Worm (Caenorhabditis elegans): ENCODE results near the gene lbp-4.

ce11 chrV:7864663-7865062 is 44.3 kb downstream of the lbp-4 start, which contains the start of gene C37C3.11:
- TF ChIP-seq flt-1 (GFP tag; IDR thresholded peaks at IDR 0.05) (no peak), cog-1 (tag; optimal IDR thresholded peaks at IDR 0.05) (no peak), tab-1 (GFP tag; IDR thresholded peaks at IDR 0.05) (no peak), ztf-23 (GFP tag; IDR thresholded peaks at IDR 0.05) (no peak)
